Worm (Caenorhabditis elegans) whole organism, mixed stage, embryonic: ENCODE measurements around the gene T28A8.2.

Experiments used
- M03D4.4 ChIP-seq: sonication (generic microtip); optimal IDR thresholded peaks from 2 replicates; lab custom pipeline; 2017; ENCODE audit warnings: mild to moderate bottlenecking, missing genetic modification characterization, missing compliant biosample characterization
- blmp-1 ChIP-seq: fragments of 150-350 bp; optimal IDR thresholded peaks from 2 replicates; lab custom pipeline; 2014; ENCODE audit warnings: missing biosample characterization, missing genetic modification characterization
- drap-1 ChIP-seq: fragments of 200-800 bp; sonication (Bioruptor generic); optimal IDR thresholded peaks from 3 replicates; lab custom pipeline; 2018; ENCODE audit warnings: mild to moderate bottlenecking, missing genetic modification characterization, missing compliant biosample characterization
- nhr-237 ChIP-seq: fragments of 150-350 bp; optimal IDR thresholded peaks from 2 replicates; lab custom pipeline; 2014; ENCODE audit warnings: missing biosample characterization, missing genetic modification characterization
- nhr-28 ChIP-seq: fragments of 150-350 bp; optimal IDR thresholded peaks from 2 replicates; lab custom pipeline; 2014; ENCODE audit warnings: missing biosample characterization, missing genetic modification characterization
- nhr-76 ChIP-seq: sonication (generic microtip); optimal IDR thresholded peaks from 2 replicates; lab custom pipeline; 2017; ENCODE audit warnings: missing biosample characterization, missing genetic modification characterization
- pha-4 ChIP-seq: fragments of 150-350 bp; optimal IDR thresholded peaks from 2 replicates; lab custom pipeline; 2018; ENCODE audit warnings: missing biosample characterization, missing genetic modification reagents, missing genetic modification characterization
- sptf-1 ChIP-seq: sonication (generic microtip); optimal IDR thresholded peaks from 2 replicates; lab custom pipeline; 2017; ENCODE audit warnings: mild to moderate bottlenecking, missing genetic modification characterization, moderate library complexity, missing compliant biosample characterization
- unc-39 ChIP-seq: fragments of 150-350 bp; optimal IDR thresholded peaks from 2 replicates; lab custom pipeline; 2014; ENCODE audit warnings: missing biosample characterization, missing genetic modification characterization
- unc-62 ChIP-seq: fragments of 150-350 bp; optimal IDR thresholded peaks from 2 replicates; lab custom pipeline; 2014; ENCODE audit warnings: missing biosample characterization, missing genetic modification reagents, missing genetic modification characterization
- zip-8 ChIP-seq: fragments of 150-350 bp; optimal IDR thresholded peaks from 2 replicates; lab custom pipeline; 2014; ENCODE audit warnings: missing biosample characterization, missing genetic modification characterization

DNA sequence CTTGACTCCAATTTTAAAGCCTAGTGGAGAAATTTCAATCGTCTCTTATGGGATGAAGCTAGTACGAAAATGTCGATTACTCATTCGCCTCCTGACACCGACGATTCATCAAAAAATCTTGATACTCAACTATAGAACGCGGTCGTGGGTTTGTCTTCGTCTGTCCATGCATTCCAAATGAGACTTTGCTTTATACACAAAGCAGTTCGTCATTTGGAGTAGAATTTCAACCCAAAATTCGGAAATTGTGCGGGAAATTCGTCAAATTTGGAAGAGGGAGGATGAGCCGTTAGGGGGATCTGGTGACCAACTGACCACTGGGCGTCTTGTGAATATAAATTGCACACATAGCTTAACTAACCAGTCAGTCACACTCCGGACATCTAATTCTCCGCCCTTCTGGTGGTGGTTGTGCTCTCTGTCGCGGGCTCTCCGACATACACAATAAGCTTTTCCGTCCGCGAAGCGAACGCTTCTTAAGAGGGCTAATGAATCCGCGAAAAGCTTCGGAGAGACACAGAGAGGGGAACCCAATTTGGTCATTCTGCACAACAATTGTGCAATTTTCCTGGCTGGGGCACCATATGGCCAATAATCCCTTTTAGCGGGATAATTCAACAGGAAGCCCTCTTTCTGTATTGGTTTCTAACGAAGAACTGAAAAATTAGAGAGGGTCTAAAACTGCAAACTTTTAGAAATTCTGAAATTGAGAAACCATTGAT, 29.8 kb upstream of the T28A8.2 start:
- TF ChIP-seq M03D4.4 (no peak), nhr-28 (no peak), unc-39 (tag; lab: Kevin White, UChicago) (no peak), unc-62 (GFP tag; lab: Kevin White, UChicago) (no peak), nhr-237 (tag; lab: Kevin White, UChicago) (no peak), sptf-1 (peak; percentile 63), pha-4 (tag; lab: Kevin White, UChicago) (no peak), zip-8 (no peak), blmp-1 (tag; lab: Kevin White, UChicago) (no peak), nhr-76 (tag; lab: Kevin White, UChicago) (no peak), drap-1 (GFP tag; lab: Kevin White, UChicago) (no peak)
